Fruit fly (Drosophila melanogaster): ENCODE data around the gene CG31560.

dm6 chr3R:6309676-6310075 lies at the start of gene CG31560:
- TF ChIP-seq usp (GFP tag; optimal IDR thresholded peaks at IDR 0.05) = no peak
- no peak for TF ChIP-seq pan (optimal IDR thresholded peaks at IDR 0.05)
